Worm (Caenorhabditis elegans) whole organism, L4 larva: ENCODE results near the gene atg-10.

Experiments
- ceh-82 ChIP-seq: sonication (generic microtip); optimal IDR thresholded peaks from 2 replicates; lab custom pipeline; 2017; ENCODE audit warnings: missing biosample characterization, missing genetic modification characterization
- dpl-1 ChIP-seq: fragments of 150-350 bp; optimal IDR thresholded peaks from 2 replicates; lab custom pipeline; 2014; ENCODE audit warnings: missing biosample characterization, missing genetic modification reagents, missing genetic modification characterization
- egl-43 ChIP-seq: fragments of 200-800 bp; sonication (Bioruptor generic); IDR thresholded peaks from 2 replicates; pipeline ENCODE4 v1.3.6; 2022; ENCODE audit warnings: missing genetic modification reagents, missing genetic modification characterization, missing compliant biosample characterization
- hlh-30 ChIP-seq: sonication (generic microtip); optimal IDR thresholded peaks from 2 replicates; lab custom pipeline; 2017; ENCODE audit warnings: antibody characterized with exemption, mild to moderate bottlenecking, missing genetic modification characterization, missing compliant biosample characterization; ENCODE audit not compliant: insufficient read depth
- jun-1 ChIP-seq: fragments of 150-350 bp; optimal IDR thresholded peaks from 2 replicates; lab custom pipeline; 2014; ENCODE audit warnings: missing biosample characterization, missing genetic modification reagents, missing genetic modification characterization
- lin-13 ChIP-seq: fragments of 150-350 bp; optimal IDR thresholded peaks from 2 replicates; lab custom pipeline; 2014; ENCODE audit warnings: missing biosample characterization, missing genetic modification reagents, missing genetic modification characterization
- madf-9 ChIP-seq: fragments of 200-800 bp; sonication (Bioruptor generic); conservative IDR thresholded peaks from 2 replicates; pipeline ENCODE4 v1.3.6; 2022; ENCODE audit warnings: missing genetic modification reagents, missing genetic modification characterization, missing compliant biosample characterization
- pha-4 ChIP-seq, 2 experiments: fragments of 150-350 bp in 1 of 2; fragments of 200-800 bp in 1 of 2; sonication (Bioruptor generic) in 1 of 2; IDR thresholded peaks in 1 of 2; optimal IDR thresholded peaks in 1 of 2; 2 replicates each; pipeline versions ENCODE4 v1.3.6 to Lab custom; 2014 to 2022; ENCODE audit warnings: missing genetic modification characterization in 2 of 2, missing genetic modification reagents in 2 of 2, missing biosample characterization in 1 of 2, missing compliant biosample characterization in 1 of 2
- snpc-4 ChIP-seq: fragments of 150-350 bp; optimal IDR thresholded peaks from 2 replicates; lab custom pipeline; 2014; ENCODE audit warnings: missing biosample characterization, missing genetic modification characterization

ce11 chrII:8640503-8640902 is 18.4 kb upstream of the atg-10 start:
- no peak for TF ChIP-seq madf-9
- no peak for TF ChIP-seq pha-4 (GFP tag; IDR thresholded peaks at IDR 0.05; lab: Robert Waterston, UW)
- peak; percentile 65 for TF ChIP-seq pha-4 (tag; optimal IDR thresholded peaks at IDR 0.05; lab: Kevin White, UChicago)
- TF ChIP-seq ceh-82 (tag; lab: Kevin White, UChicago), result no peak
- TF ChIP-seq egl-43 (GFP tag; lab: Robert Waterston, UW), result no peak
- TF ChIP-seq lin-13, result no peak
- TF ChIP-seq snpc-4, result no peak
- no peak for TF ChIP-seq jun-1 (tag; lab: Kevin White, UChicago)
- TF ChIP-seq dpl-1, result no peak
- TF ChIP-seq hlh-30 (tag; lab: Kevin White, UChicago), result no peak
